Worm (Caenorhabditis elegans) whole organism, late embryonic: Measurements from ENCODE around the gene F59E11.6.

Experiments
- C08G9.2 ChIP-seq: sonication (generic microtip); optimal IDR thresholded peaks from 2 replicates; lab custom pipeline; 2016; ENCODE audit warnings: mild to moderate bottlenecking, missing genetic modification characterization, moderate library complexity, missing compliant biosample characterization
- F13H6.1 ChIP-seq: sonication (generic microtip); optimal IDR thresholded peaks from 2 replicates; lab custom pipeline; 2016; ENCODE audit warnings: missing genetic modification characterization, missing compliant biosample characterization
- T23F11.4 ChIP-seq: fragments of 200-800 bp; sonication (Bioruptor generic); optimal IDR thresholded peaks from 2 replicates; lab custom pipeline; 2018; ENCODE audit warnings: mild to moderate bottlenecking, missing genetic modification characterization, missing compliant biosample characterization
- ceh-22 ChIP-seq: sonication (generic microtip); optimal IDR thresholded peaks from 2 replicates; lab custom pipeline; 2017; ENCODE audit warnings: missing biosample characterization, missing genetic modification characterization
- ceh-24 ChIP-seq: sonication (generic microtip); optimal IDR thresholded peaks from 2 replicates; lab custom pipeline; 2016; ENCODE audit warnings: mild to moderate bottlenecking, missing genetic modification characterization, missing compliant biosample characterization
- ceh-30 ChIP-seq: fragments of 150-350 bp; optimal IDR thresholded peaks from 2 replicates; lab custom pipeline; 2014; ENCODE audit warnings: missing biosample characterization, missing genetic modification characterization
- ceh-31 ChIP-seq: sonication (generic microtip); optimal IDR thresholded peaks from 2 replicates; lab custom pipeline; 2016; ENCODE audit warnings: missing genetic modification characterization, missing compliant biosample characterization
- ceh-9 ChIP-seq: sonication (generic microtip); optimal IDR thresholded peaks from 2 replicates; lab custom pipeline; 2016; ENCODE audit warnings: mild to moderate bottlenecking, missing genetic modification characterization, inconsistent platforms, missing compliant biosample characterization
- che-1 ChIP-seq: sonication (generic microtip); optimal IDR thresholded peaks from 2 replicates; lab custom pipeline; 2016; ENCODE audit warnings: mild to moderate bottlenecking, missing genetic modification characterization, missing compliant biosample characterization
- dve-1 ChIP-seq: sonication (generic microtip); optimal IDR thresholded peaks from 2 replicates; lab custom pipeline; 2017; ENCODE audit warnings: antibody characterized with exemption, mild to moderate bottlenecking, missing genetic modification characterization, missing compliant biosample characterization
- eyg-1 ChIP-seq: sonication (generic microtip); optimal IDR thresholded peaks from 2 replicates; lab custom pipeline; 2016; ENCODE audit warnings: missing genotype, missing genetic modification characterization, missing compliant biosample characterization
- fax-1 ChIP-seq: sonication (generic microtip); optimal IDR thresholded peaks from 2 replicates; lab custom pipeline; 2016; ENCODE audit warnings: missing genotype, missing genetic modification characterization, missing compliant biosample characterization
- fkh-10 ChIP-seq: fragments of 150-350 bp; optimal IDR thresholded peaks from 2 replicates; lab custom pipeline; 2014; ENCODE audit warnings: missing biosample characterization, missing genetic modification reagents, missing genetic modification characterization
- hlh-30 ChIP-seq: sonication (generic microtip); optimal IDR thresholded peaks from 2 replicates; lab custom pipeline; 2017; ENCODE audit warnings: antibody characterized with exemption, missing genetic modification characterization, missing compliant biosample characterization; ENCODE audit not compliant: insufficient read depth
- hlh-6 ChIP-seq: sonication (generic microtip); optimal IDR thresholded peaks from 2 replicates; lab custom pipeline; 2016; ENCODE audit warnings: missing genotype, missing genetic modification characterization, missing compliant biosample characterization
- lim-6 ChIP-seq: sonication (generic microtip); optimal IDR thresholded peaks from 2 replicates; lab custom pipeline; 2016; ENCODE audit warnings: missing genetic modification characterization, missing compliant biosample characterization
- lin-11 ChIP-seq: fragments of 200-800 bp; sonication (Bioruptor generic); optimal IDR thresholded peaks from 2 replicates; lab custom pipeline; 2018; ENCODE audit warnings: mild to moderate bottlenecking, missing genetic modification characterization, missing compliant biosample characterization
- madf-2 ChIP-seq: sonication (generic microtip); optimal IDR thresholded peaks from 2 replicates; lab custom pipeline; 2017; ENCODE audit warnings: missing genetic modification characterization, missing compliant biosample characterization
- nhr-11 ChIP-seq: fragments of 150-350 bp; optimal IDR thresholded peaks from 2 replicates; lab custom pipeline; 2014; ENCODE audit warnings: missing biosample characterization, missing genetic modification characterization
- nhr-232 ChIP-seq: sonication (generic microtip); optimal IDR thresholded peaks from 2 replicates; lab custom pipeline; 2016; ENCODE audit warnings: missing genetic modification characterization, missing compliant biosample characterization
- npax-4 ChIP-seq: sonication (generic microtip); optimal IDR thresholded peaks from 2 replicates; lab custom pipeline; 2016; ENCODE audit warnings: missing genetic modification characterization, missing compliant biosample characterization
- odd-2 ChIP-seq: sonication (generic microtip); optimal IDR thresholded peaks from 2 replicates; lab custom pipeline; 2017; ENCODE audit warnings: antibody characterized with exemption, mild to moderate bottlenecking, missing genetic modification characterization, missing compliant biosample characterization
- pag-3 ChIP-seq: sonication (generic microtip); optimal IDR thresholded peaks from 2 replicates; lab custom pipeline; 2016; ENCODE audit warnings: missing compliant biosample characterization, missing genetic modification characterization, borderline replicate concordance
- pax-1 ChIP-seq: fragments of 150-350 bp; optimal IDR thresholded peaks from 2 replicates; lab custom pipeline; 2014; ENCODE audit warnings: missing biosample characterization, missing genetic modification characterization
- pha-2 ChIP-seq: sonication (generic microtip); optimal IDR thresholded peaks from 2 replicates; lab custom pipeline; 2017; ENCODE audit warnings: mild to moderate bottlenecking, missing genetic modification characterization, missing compliant biosample characterization
- pha-4 ChIP-seq: fragments of 150-350 bp; optimal IDR thresholded peaks from 2 replicates; lab custom pipeline; 2018; ENCODE audit warnings: missing biosample characterization, missing genetic modification reagents, missing genetic modification characterization
- sdc-2 ChIP-seq: sonication (generic microtip); optimal IDR thresholded peaks from 2 replicates; lab custom pipeline; 2016; ENCODE audit warnings: missing genotype, missing genetic modification characterization, missing compliant biosample characterization
- sox-2 ChIP-seq: fragments of 200-800 bp; sonication (Bioruptor generic); IDR thresholded peaks from 2 replicates; pipeline ENCODE4 v1.3.6; 2022; ENCODE audit warnings: missing genetic modification reagents, missing genetic modification characterization, missing compliant biosample characterization
- sox-4 ChIP-seq: sonication (generic microtip); optimal IDR thresholded peaks from 2 replicates; lab custom pipeline; 2017; ENCODE audit warnings: mild to moderate bottlenecking, missing genetic modification characterization, inconsistent platforms, missing compliant biosample characterization
- syd-9 ChIP-seq: sonication (generic microtip); optimal IDR thresholded peaks from 2 replicates; lab custom pipeline; 2016; ENCODE audit warnings: mild to moderate bottlenecking, missing genetic modification characterization, moderate library complexity, missing compliant biosample characterization
- tbx-2 ChIP-seq: sonication (generic microtip); optimal IDR thresholded peaks from 2 replicates; lab custom pipeline; 2016; ENCODE audit warnings: missing genetic modification characterization, missing compliant biosample characterization
- ttx-3 ChIP-seq: sonication (generic microtip); optimal IDR thresholded peaks from 2 replicates; lab custom pipeline; 2016; ENCODE audit warnings: missing genetic modification reagents, missing genetic modification characterization, missing compliant biosample characterization
- unc-55 ChIP-seq: sonication (generic microtip); optimal IDR thresholded peaks from 2 replicates; lab custom pipeline; 2017; ENCODE audit warnings: missing biosample characterization, missing genetic modification reagents, missing genetic modification characterization
- zip-5 ChIP-seq: sonication (generic microtip); optimal IDR thresholded peaks from 2 replicates; lab custom pipeline; 2016; ENCODE audit warnings: missing genetic modification characterization, missing compliant biosample characterization

Gene F59E11.6

ce11 chrV:9030248-9030647 lies 38.7 kb downstream of the F59E11.6 start, which contains the start of gene C25E10.5:
C25E10.5 (plus strand) TSS chrV:9030548.
- no peak for TF ChIP-seq zip-5 (tag; lab: Kevin White, UChicago)
- no peak for TF ChIP-seq ceh-31 (tag; lab: Kevin White, UChicago)
- no peak for TF ChIP-seq syd-9 (tag; lab: Kevin White, UChicago)

ce11 chrV:9033267-9033666 lies 41.7 kb downstream of the F59E11.6 start, which contains the start of gene C25E10.4:
C25E10.4 (plus strand) TSS chrV:9033567.
- TF ChIP-seq eyg-1 = no peak
- no peak for TF ChIP-seq pax-1 (tag; lab: Kevin White, UChicago)
- TF ChIP-seq ceh-30 (tag; lab: Kevin White, UChicago) = no peak
- TF ChIP-seq zip-5 (tag; lab: Kevin White, UChicago) = no peak
- TF ChIP-seq ceh-22 (tag; lab: Kevin White, UChicago) = no peak
- TF ChIP-seq pag-3 (tag; lab: Kevin White, UChicago) = no peak
- TF ChIP-seq hlh-6 (tag; lab: Kevin White, UChicago) = no peak
- no peak for TF ChIP-seq hlh-30 (tag; lab: Kevin White, UChicago)
- TF ChIP-seq nhr-11 (tag; lab: Kevin White, UChicago) = no peak
- no peak for TF ChIP-seq npax-4 (tag; lab: Kevin White, UChicago)
- TF ChIP-seq pha-2 (tag; lab: Kevin White, UChicago) = no peak
- TF ChIP-seq lin-11 (tag; lab: Kevin White, UChicago) = no peak
- no peak for TF ChIP-seq C08G9.2 (tag; lab: Kevin White, UChicago)
- TF ChIP-seq nhr-232 (tag; lab: Kevin White, UChicago) = no peak
- TF ChIP-seq unc-55 (GFP tag; lab: Kevin White, UChicago) = no peak
- no peak for TF ChIP-seq fkh-10 (GFP tag; lab: Kevin White, UChicago)

ce11 chrV:9035685-9036084 lies 44.1 kb downstream of the F59E11.6 start, which contains the start of gene srsx-34:
srsx-34 (plus strand) TSS chrV:9035985.
- TF ChIP-seq ceh-30 (tag; lab: Kevin White, UChicago) (no peak), F13H6.1 (tag; lab: Kevin White, UChicago) (no peak), ceh-24 (tag; lab: Kevin White, UChicago) (no peak), ceh-9 (tag; lab: Kevin White, UChicago) (no peak), madf-2 (tag; lab: Kevin White, UChicago) (no peak), che-1 (tag; lab: Kevin White, UChicago) (no peak), sdc-2 (no peak), ttx-3 (no peak)

ce11 chrV:9041030-9041429 lies 49.4 kb downstream of the F59E11.6 start, which contains the start of gene cyp-33B1:
cyp-33B1 (plus strand) TSS chrV:9041330.
- no peak for TF ChIP-seq odd-2 (tag; lab: Kevin White, UChicago)
- no peak for TF ChIP-seq hlh-30 (tag; lab: Kevin White, UChicago)
- no peak for TF ChIP-seq sox-2 (GFP tag; lab: Robert Waterston, UW)
- TF ChIP-seq lim-6 (tag; lab: Kevin White, UChicago) = no peak
- no peak for TF ChIP-seq fax-1
- no peak for TF ChIP-seq dve-1
- no peak for TF ChIP-seq tbx-2 (tag; lab: Kevin White, UChicago)
- no peak for TF ChIP-seq che-1 (tag; lab: Kevin White, UChicago)
- TF ChIP-seq pha-4 = no peak
- no peak for TF ChIP-seq eyg-1
- TF ChIP-seq sox-4 (tag; lab: Kevin White, UChicago) = no peak
- TF ChIP-seq sdc-2 = no peak
- TF ChIP-seq T23F11.4 = no peak
